Worm (Caenorhabditis elegans) whole organism, early embryonic: Measurements from ENCODE around the gene glrx-22.

Source experiments
- B0310.2 ChIP-seq: sonication (generic microtip); optimal IDR thresholded peaks from 2 replicates; lab custom pipeline; 2016; ENCODE audit warnings: mild to moderate bottlenecking, missing genetic modification characterization, missing compliant biosample characterization
- F13C5.2 ChIP-seq: sonication (generic microtip); optimal IDR thresholded peaks from 2 replicates; lab custom pipeline; 2017; ENCODE audit warnings: mild to moderate bottlenecking, missing genetic modification characterization, inconsistent platforms, missing compliant biosample characterization
- aly-1 ChIP-seq: sonication (generic microtip); optimal IDR thresholded peaks from 2 replicates; lab custom pipeline; 2016; ENCODE audit warnings: missing genetic modification characterization, missing compliant biosample characterization
- ama-1 ChIP-seq: fragments of 150-350 bp; optimal IDR thresholded peaks from 2 replicates; lab custom pipeline; 2014
- ceh-13 ChIP-seq: fragments of 200-800 bp; sonication (Bioruptor generic); optimal IDR thresholded peaks from 2 replicates; lab custom pipeline; 2018; ENCODE audit warnings: mild to moderate bottlenecking, missing genetic modification characterization, missing compliant biosample characterization
- ceh-36 ChIP-seq: sonication (generic microtip); optimal IDR thresholded peaks from 2 replicates; lab custom pipeline; 2016; ENCODE audit warnings: missing genetic modification characterization, inconsistent platforms, missing compliant biosample characterization
- ets-7 ChIP-seq: sonication (generic microtip); optimal IDR thresholded peaks from 2 replicates; lab custom pipeline; 2016; ENCODE audit warnings: missing genotype, missing genetic modification characterization, missing compliant biosample characterization
- flt-1 ChIP-seq: fragments of 200-800 bp; sonication (Bioruptor generic); IDR thresholded peaks from 2 replicates; pipeline ENCODE4 v1.3.6; 2022; ENCODE audit warnings: missing genetic modification characterization, missing compliant biosample characterization
- hmbx-1 ChIP-seq: sonication (generic microtip); optimal IDR thresholded peaks from 2 replicates; lab custom pipeline; 2016; ENCODE audit warnings: mild to moderate bottlenecking, missing genetic modification characterization, missing compliant biosample characterization
- hmg-4 ChIP-seq: fragments of 200-800 bp; sonication (Bioruptor generic); optimal IDR thresholded peaks from 2 replicates; lab custom pipeline; 2018; ENCODE audit warnings: mild to moderate bottlenecking, missing genetic modification characterization, missing compliant biosample characterization
- hnd-1 ChIP-seq: sonication (generic microtip); optimal IDR thresholded peaks from 2 replicates; lab custom pipeline; 2016; ENCODE audit warnings: missing genetic modification characterization, missing compliant biosample characterization
- pes-1 ChIP-seq: fragments of 200-800 bp; sonication (Bioruptor generic); IDR thresholded peaks from 2 replicates; pipeline ENCODE4 v1.3.6; 2022; ENCODE audit warnings: missing genetic modification reagents, missing genetic modification characterization, missing compliant biosample characterization
- scrt-1 ChIP-seq: fragments of 200-800 bp; sonication (Bioruptor generic); IDR thresholded peaks from 2 replicates; pipeline ENCODE4 v1.3.6; 2022; ENCODE audit warnings: missing genetic modification characterization, missing compliant biosample characterization
- sea-1 ChIP-seq: fragments of 200-800 bp; sonication (Bioruptor generic); conservative IDR thresholded peaks from 2 replicates; pipeline ENCODE4 v1.3.6; 2022; ENCODE audit warnings: missing genetic modification characterization, missing compliant biosample characterization
- tbx-11 ChIP-seq: fragments of 200-800 bp; sonication (Bioruptor generic); IDR thresholded peaks from 2 replicates; pipeline ENCODE4 v1.3.6; 2022; ENCODE audit warnings: missing genetic modification characterization, missing compliant biosample characterization
- tbx-37 ChIP-seq: fragments of 200-800 bp; sonication (Bioruptor generic); conservative IDR thresholded peaks from 2 replicates; pipeline ENCODE4 v1.3.6; 2022; ENCODE audit warnings: missing genetic modification reagents, missing genetic modification characterization, missing compliant biosample characterization
- tra-4 ChIP-seq: sonication (generic microtip); optimal IDR thresholded peaks from 2 replicates; lab custom pipeline; 2017; ENCODE audit warnings: missing genetic modification characterization, missing compliant biosample characterization

glrx-22 gene

DNA sequence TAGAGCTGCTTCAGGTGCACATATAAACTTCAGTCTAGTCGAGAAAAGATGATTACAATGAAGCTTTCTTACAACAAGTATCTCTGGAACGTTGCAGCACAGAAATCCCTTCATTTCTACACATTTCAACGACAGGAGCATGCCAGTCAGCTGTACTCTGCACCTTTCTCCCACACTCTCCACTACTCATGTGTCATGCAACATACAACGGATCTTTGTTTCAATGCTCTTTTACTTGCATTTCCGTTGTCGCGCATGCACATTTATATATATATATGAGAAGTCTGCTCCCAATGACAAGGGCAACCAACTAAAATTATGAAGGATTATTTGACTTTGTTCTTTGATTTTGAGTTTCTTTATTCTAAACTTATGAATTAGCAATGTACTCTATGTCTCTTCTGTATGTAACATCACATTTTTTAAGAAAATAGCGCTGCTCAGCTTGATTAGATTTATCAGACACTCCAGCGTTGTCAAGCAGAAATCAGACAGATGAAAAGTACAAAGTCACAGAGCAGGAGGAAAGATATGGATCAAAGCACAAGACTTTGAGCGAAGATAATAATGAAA lies 34.2 kb upstream of the glrx-22 start:
- TF ChIP-seq F13C5.2 (tag; lab: Kevin White, UChicago) (no peak), ceh-13 (GFP tag; lab: Kevin White, UChicago) (no peak), pes-1 (GFP tag; lab: Robert Waterston, UW) (no peak), tbx-37 (GFP tag; lab: Robert Waterston, UW) (no peak), ceh-36 (no peak), hnd-1 (tag; lab: Kevin White, UChicago) (no peak), sea-1 (no peak), flt-1 (GFP tag; lab: Robert Waterston, UW) (no peak), B0310.2 (no peak), tbx-11 (GFP tag; lab: Robert Waterston, UW) (no peak), ama-1 (lab: Kevin White, UChicago) (no peak), tra-4 (tag; lab: Kevin White, UChicago) (no peak), hmbx-1 (tag; lab: Kevin White, UChicago) (no peak), ets-7 (tag; lab: Kevin White, UChicago) (no peak), scrt-1 (GFP tag; lab: Robert Waterston, UW) (no peak), aly-1 (tag; lab: Kevin White, UChicago) (no peak), hmg-4 (GFP tag; lab: Kevin White, UChicago) (no peak)

DNA sequence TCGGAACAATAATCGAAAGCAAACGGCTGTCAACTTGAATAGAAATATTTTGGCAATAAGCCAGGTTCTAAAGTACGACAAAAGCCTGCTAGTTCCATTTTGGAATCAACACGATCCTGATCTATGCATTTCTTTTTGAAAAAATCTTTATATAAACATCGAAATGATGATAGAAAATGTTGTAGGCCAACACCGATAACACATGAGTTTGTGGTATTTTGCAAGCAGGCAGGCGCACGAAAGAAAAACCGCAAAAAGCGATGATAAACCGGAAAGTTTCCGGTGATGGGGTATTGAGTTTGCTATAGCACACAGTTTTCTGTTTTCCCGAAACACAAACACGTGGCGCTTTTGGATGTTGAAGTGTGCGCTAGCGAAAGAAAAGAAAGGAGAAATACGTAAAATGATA lies 33.1 kb upstream of the glrx-22 start:
- TF ChIP-seq sea-1 (no peak), tra-4 (tag; lab: Kevin White, UChicago) (no peak), hmbx-1 (tag; lab: Kevin White, UChicago) (no peak), aly-1 (tag; lab: Kevin White, UChicago) (no peak), ceh-36 (no peak), ceh-13 (GFP tag; lab: Kevin White, UChicago) (no peak), hnd-1 (tag; lab: Kevin White, UChicago) (no peak), scrt-1 (GFP tag; lab: Robert Waterston, UW) (no peak), B0310.2 (no peak), ama-1 (lab: Kevin White, UChicago) (no peak), hmg-4 (GFP tag; lab: Kevin White, UChicago) (no peak), tbx-37 (GFP tag; lab: Robert Waterston, UW) (no peak), F13C5.2 (tag; lab: Kevin White, UChicago) (no peak), tbx-11 (GFP tag; lab: Robert Waterston, UW) (no peak), flt-1 (GFP tag; lab: Robert Waterston, UW) (no peak), ets-7 (tag; lab: Kevin White, UChicago) (no peak), pes-1 (GFP tag; lab: Robert Waterston, UW) (no peak)

ce11 chrIV:8233268-8233667 lies 32.2 kb upstream of the glrx-22 start:
- TF ChIP-seq hmg-4 (GFP tag; lab: Kevin White, UChicago) (no peak), ets-7 (tag; lab: Kevin White, UChicago) (no peak)

DNA sequence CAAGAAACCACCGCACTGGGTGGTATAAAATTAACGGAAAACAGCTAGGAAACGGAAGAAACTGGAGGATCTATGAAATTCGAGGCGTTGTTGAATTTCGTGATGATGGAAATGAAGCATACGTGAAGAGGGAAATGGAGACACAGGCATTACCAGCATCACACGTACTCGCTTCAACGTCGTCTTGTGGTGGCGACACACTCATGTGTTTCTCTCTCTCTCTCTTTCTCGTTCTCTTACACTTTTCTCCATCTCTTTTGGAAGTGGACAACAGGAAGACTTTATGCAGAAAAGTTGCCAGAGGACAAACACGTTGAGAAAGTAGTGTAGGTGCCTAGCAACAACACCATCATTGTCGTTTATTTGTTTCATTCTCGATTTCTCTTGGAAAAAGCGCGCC lies 31.4 kb upstream of the glrx-22 start:
- no peak for TF ChIP-seq hmg-4 (GFP tag; lab: Kevin White, UChicago)
- TF ChIP-seq ets-7 (tag; lab: Kevin White, UChicago) = no peak
- TF ChIP-seq tbx-37 (GFP tag; lab: Robert Waterston, UW) = no peak
- TF ChIP-seq tbx-11 (GFP tag; lab: Robert Waterston, UW) = no peak
- no peak for TF ChIP-seq scrt-1 (GFP tag; lab: Robert Waterston, UW)
- no peak for TF ChIP-seq F13C5.2 (tag; lab: Kevin White, UChicago)
- no peak for TF ChIP-seq ceh-36
- TF ChIP-seq sea-1 = no peak
- TF ChIP-seq aly-1 (tag; lab: Kevin White, UChicago) = no peak
- TF ChIP-seq B0310.2 = no peak
- TF ChIP-seq ceh-13 (GFP tag; lab: Kevin White, UChicago) = no peak

- TF ChIP-seq B0310.2 (peak; percentile 25), sea-1 (no peak), F13C5.2 (tag; lab: Kevin White, UChicago) (peak; percentile 1), tra-4 (tag; lab: Kevin White, UChicago) (no peak), tbx-37 (GFP tag; lab: Robert Waterston, UW) (no peak)
These were observed 28.5 kb upstream of the glrx-22 start for ce11 chrIV:8229523-8229922.

ce11 chrIV:8226474-8226873 lies 25.4 kb upstream of the glrx-22 start:
- TF ChIP-seq ceh-13 (GFP tag; lab: Kevin White, UChicago) = no peak
- no peak for TF ChIP-seq ets-7 (tag; lab: Kevin White, UChicago)
- no peak for TF ChIP-seq tra-4 (tag; lab: Kevin White, UChicago)
- TF ChIP-seq tbx-11 (GFP tag; lab: Robert Waterston, UW) = no peak
- no peak for TF ChIP-seq ceh-36
- TF ChIP-seq scrt-1 (GFP tag; lab: Robert Waterston, UW) = no peak
- no peak for TF ChIP-seq flt-1 (GFP tag; lab: Robert Waterston, UW)
- TF ChIP-seq hmbx-1 (tag; lab: Kevin White, UChicago) = no peak
- TF ChIP-seq tbx-37 (GFP tag; lab: Robert Waterston, UW) = no peak
- TF ChIP-seq aly-1 (tag; lab: Kevin White, UChicago) = no peak
- no peak for TF ChIP-seq B0310.2
- TF ChIP-seq pes-1 (GFP tag; lab: Robert Waterston, UW) = no peak
- TF ChIP-seq ama-1 (lab: Kevin White, UChicago) = no peak

DNA sequence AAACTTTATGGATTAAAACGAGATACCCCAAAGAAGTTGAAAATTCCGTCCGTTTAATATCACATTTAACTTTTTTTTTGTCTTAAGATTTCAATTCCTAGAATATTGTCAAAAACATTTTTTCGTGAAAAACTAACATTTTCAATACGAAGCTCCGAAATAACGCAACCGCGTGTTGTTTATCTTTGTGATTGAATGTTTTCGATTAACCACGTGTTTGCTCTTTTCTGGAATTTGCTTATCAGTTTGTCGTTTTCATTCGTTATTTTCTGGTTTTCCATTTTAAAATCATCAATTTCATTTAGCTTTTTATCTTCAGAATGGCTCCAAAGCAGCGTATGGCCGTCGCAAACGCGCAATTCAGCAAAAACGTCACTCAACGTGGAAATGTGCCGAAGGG lies 24.3 kb upstream of the glrx-22 start, which contains the start of gene serp-1.2:
TSS of gene serp-1.2 (plus strand) at position 318 of the 400 bp plus-strand sequence.
- TF ChIP-seq ets-7 (tag; lab: Kevin White, UChicago) = no peak
- no peak for TF ChIP-seq aly-1 (tag; lab: Kevin White, UChicago)
- no peak for TF ChIP-seq flt-1 (GFP tag; lab: Robert Waterston, UW)
- no peak for TF ChIP-seq hnd-1 (tag; lab: Kevin White, UChicago)
